Fruit fly (Drosophila melanogaster) Kc167 (cell line): ENCODE measurements around the gene Cnx14D.

Source experiments
- Myc ChIP-seq: fragments of >200 bp; optimal IDR thresholded peaks from 2 replicates; lab custom pipeline; 2017; ENCODE audit warnings: missing external identifiers
- Sin3A ChIP-seq: fragments of >200 bp; optimal IDR thresholded peaks from 2 replicates; lab custom pipeline; 2018; ENCODE audit warnings: missing external identifiers
- h ChIP-seq: fragments of >200 bp; optimal IDR thresholded peaks from 3 replicates; lab custom pipeline; 2018; ENCODE audit warnings: missing external identifiers
- insv ChIP-seq: fragments of >200 bp; optimal IDR thresholded peaks from 3 replicates; lab custom pipeline; 2018; ENCODE audit warnings: missing external identifiers
- psq ChIP-seq: fragments of >200 bp; optimal IDR thresholded peaks from 2 replicates; lab custom pipeline; 2017; ENCODE audit warnings: missing external identifiers
- ttk ChIP-seq: sonication (Bioruptor generic); optimal IDR thresholded peaks from 2 replicates; lab custom pipeline; 2017; ENCODE audit warnings: missing external identifiers

Cnx14D gene

DNA sequence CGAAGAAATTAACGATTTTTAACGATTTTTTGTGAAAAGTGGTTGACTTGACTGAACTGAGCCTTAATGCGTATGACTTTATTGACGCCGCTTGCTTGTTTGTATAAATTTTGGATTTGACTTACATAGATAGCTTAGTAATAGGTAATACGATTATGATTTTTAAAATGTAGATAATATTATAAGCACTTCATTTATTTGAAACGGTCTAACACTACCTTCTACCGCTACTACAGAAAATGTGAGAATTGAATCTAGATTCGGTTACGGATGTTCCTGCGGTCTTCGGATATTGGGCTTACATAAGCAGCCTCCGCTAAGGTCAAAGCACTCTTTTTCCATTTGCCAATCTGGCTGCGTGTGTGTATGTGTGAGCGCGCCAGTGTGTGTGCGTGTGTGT lies at the start of gene Cnx14D:
Cnx14D (minus strand) TSS at position 101 of the 400 bp plus-strand sequence.
- no peak for TF ChIP-seq insv (lab: Kevin White, UChicago)

DNA sequence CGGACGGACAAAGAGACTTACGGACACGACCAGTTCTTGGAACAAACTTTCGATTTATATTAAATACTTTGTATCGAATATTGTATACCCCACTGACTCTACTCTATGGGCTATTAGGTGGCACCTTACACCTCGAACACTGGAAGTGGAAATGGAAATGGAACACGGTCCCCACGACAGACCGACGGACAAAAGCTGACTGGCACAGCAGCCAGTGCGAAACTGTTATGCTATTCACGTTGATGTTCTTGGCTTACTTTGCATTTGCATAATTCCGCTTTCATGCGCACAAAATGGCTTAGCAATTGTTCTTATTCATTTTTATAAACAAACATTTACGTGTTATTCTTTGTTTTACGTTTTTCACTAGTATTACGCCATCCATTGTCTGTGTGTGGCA lies 48.9 kb upstream of the Cnx14D start:
- TF ChIP-seq Sin3A (lab: Kevin White, UChicago) (no peak), ttk (no peak), psq (lab: Kevin White, UChicago) (no peak), Myc (lab: Kevin White, UChicago) (no peak), h (lab: Kevin White, UChicago) (no peak), insv (lab: Kevin White, UChicago) (no peak)

DNA sequence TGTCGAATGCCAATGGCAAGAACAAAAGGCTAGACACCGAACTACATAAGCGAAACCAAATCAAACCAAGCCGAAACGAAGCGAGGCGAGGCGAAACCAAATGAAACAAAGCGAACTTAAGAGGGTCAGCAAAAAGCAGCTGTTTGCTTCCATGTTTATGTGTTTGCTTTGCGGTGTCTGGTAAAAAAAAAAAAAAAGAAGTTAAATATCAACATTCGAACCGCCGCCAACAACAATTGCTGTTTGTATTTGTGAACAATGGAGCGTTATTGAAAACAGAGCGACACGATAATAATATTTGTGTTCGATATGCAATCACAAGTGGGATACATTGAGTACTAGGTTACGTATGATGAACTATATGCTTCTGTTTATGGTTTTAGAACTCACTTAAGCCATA lies 48.4 kb upstream of the Cnx14D start:
- TF ChIP-seq ttk (no peak), insv (lab: Kevin White, UChicago) (no peak), Myc (lab: Kevin White, UChicago) (no peak), psq (lab: Kevin White, UChicago) (no peak), Sin3A (lab: Kevin White, UChicago) (no peak), h (lab: Kevin White, UChicago) (no peak)

DNA sequence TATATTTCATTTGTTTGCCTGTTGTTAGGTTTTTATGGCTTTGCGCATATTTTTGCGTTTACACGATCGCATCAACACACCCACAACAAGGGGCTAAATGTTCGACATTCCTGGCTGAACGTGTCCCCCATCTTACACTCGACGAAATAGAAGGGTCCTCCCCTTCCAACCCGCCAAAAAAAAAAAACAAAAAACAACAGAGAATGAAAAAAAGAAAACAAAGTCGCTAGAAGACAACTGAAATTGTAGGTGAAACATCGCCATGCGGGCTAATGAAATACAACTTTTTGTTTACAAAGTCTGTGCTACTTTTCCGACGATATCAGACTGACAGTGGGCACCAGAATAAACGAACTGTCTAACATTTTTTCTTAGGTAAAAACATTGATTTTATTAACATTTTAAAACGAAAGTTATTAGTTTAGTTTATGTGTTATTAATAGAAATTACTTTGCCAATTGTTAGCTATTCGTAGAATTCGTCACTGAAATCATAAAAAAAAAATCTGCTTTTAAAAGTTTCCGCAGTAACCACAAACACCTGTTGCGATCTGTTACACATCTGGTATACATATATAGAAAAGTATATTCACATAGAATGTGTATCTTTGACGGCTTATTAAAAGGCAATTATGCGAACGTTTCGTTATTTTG lies 45.5 kb upstream of the Cnx14D start:
- TF ChIP-seq ttk (no peak), psq (lab: Kevin White, UChicago) (no peak), insv (lab: Kevin White, UChicago) (no peak), Sin3A (lab: Kevin White, UChicago) (no peak), h (lab: Kevin White, UChicago) (no peak), Myc (lab: Kevin White, UChicago) (no peak)

DNA sequence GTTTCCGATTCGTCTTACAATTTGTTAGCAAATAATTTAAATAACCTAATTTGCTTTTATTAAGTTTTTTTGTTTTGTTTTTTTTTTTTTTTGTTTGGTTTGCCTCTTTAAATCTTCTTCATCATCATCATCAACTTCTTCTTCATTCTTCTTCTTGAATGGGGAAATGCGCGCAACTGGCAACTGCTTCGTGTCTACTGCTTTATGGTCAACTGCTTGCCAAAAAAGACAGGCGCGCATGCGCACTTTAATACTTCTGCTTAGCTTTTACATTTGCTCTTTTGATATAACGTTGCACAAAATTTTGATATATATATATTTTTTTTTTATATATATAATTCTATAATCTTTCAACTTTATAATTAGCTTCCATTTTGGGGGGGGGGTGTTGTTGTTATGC lies 40.2 kb upstream of the Cnx14D start:
- no peak for TF ChIP-seq insv (lab: Kevin White, UChicago)
- TF ChIP-seq h (lab: Kevin White, UChicago), result no peak
- no peak for TF ChIP-seq ttk
- no peak for TF ChIP-seq Myc (lab: Kevin White, UChicago)
- no peak for TF ChIP-seq Sin3A (lab: Kevin White, UChicago)
- no peak for TF ChIP-seq psq (lab: Kevin White, UChicago)

DNA sequence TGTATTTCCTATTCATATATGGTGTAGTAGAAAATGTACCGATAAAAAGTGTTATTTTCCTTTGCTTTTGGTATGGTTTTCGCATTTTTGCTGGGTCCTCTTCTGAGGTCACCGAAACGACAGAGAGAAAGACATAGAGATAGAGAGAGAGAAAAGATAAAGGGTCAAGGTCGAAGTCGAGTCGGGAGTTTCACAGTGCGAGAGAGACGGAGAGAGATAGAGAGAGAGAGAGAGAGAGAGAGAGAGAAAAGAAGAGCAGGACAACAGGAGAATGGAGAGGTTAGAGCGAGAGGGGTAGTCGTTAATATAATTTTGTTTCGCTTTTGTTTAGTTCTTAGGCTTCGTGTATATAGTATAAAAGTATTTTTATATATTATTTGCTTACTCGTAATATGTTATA lies 37.0 kb upstream of the Cnx14D start:
- TF ChIP-seq insv (lab: Kevin White, UChicago) (no peak), ttk (no peak), Sin3A (lab: Kevin White, UChicago) (no peak), psq (lab: Kevin White, UChicago) (no peak), Myc (lab: Kevin White, UChicago) (no peak), h (lab: Kevin White, UChicago) (no peak)

DNA sequence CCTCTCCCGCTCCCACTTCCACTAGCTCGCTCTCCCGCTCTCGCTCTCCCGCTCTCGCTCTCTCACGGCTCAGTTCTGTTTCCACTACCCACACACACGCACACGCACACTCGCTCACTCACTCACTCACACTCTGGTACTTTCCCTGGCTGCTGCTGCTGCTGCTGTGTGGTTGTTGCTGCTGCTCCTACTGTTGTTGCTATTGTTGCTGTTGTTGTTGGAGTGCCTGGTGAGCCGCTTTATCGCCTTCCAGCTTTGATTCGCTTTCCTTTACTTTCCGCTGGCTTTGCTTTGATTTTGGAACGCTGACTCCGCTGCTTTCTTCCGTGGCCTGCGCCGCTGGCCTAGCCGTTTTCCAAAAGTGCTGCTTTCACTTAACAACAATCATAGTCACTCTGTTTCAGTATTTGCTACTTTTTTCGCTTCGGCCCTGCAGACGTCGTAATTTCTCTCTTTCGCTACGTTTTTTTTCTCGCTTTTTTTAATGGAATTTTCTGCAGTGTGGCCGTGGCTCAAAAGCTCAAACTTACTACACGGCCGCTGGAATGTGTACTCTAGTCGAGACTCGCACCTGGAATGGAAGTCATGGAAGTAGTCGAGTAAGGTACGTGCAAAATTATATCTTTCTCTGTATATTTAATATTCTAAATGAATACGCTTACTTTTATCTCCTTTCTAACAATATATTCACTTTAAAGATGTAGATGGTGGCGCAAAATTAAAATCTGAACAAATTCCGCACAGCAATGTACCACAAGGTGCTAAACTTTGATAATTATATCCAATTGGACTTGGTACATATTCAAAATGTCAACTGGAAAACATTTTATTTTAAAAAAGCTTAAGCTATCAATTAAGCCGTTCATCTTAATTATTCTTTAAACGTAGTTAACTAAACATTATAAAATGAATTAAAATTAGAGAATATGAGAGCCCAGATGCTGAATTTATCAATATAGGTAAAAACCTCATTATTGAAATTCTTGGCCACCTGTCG lies 34.6 kb upstream of the Cnx14D start, which contains the start of gene Pp2B-14D:
Pp2B-14D (minus strand) TSS at position 503 of the 997 bp plus-strand sequence.
- TF ChIP-seq h (lab: Kevin White, UChicago) (no peak), ttk (no peak), Sin3A (lab: Kevin White, UChicago) (no peak), Myc (lab: Kevin White, UChicago) (no peak), psq (lab: Kevin White, UChicago) (no peak), insv (lab: Kevin White, UChicago) (no peak)

DNA sequence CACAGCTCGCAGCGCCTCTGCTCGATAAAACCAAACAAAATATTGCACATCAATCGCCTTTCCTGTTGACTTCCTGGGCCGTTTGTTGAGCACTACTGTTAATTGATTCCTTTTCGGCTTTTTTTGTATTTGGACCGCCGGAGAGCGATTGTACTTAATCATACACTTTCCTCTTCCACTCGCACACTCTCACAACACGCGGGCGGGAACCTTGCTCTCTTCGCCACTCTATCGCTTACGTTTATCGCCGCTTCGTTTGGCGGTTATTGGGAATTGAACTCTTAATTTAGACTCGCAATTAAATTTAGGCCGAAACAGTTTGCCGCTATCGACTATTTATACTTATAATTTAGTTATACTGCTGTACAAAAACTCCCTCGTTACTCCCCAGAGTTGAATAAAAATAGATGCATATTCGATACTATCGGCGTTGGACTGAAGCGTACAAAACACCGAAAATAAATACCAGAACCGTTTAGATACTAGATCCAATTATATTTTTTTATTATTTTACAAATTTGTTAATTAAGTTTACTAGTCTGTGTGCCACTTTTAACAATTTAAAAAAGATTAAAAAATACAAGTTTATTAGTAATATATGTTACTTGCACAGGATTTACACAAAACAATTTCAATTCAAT lies 28.4 kb upstream of the Cnx14D start, which contains the start of gene Arp2:
Arp2 (minus strand) TSS at position 427 of the 641 bp plus-strand sequence.
- TF ChIP-seq h (lab: Kevin White, UChicago) (no peak), ttk (no peak), psq (lab: Kevin White, UChicago) (no peak), Myc (lab: Kevin White, UChicago) (no peak), insv (lab: Kevin White, UChicago) (no peak), Sin3A (lab: Kevin White, UChicago) (no peak)

DNA sequence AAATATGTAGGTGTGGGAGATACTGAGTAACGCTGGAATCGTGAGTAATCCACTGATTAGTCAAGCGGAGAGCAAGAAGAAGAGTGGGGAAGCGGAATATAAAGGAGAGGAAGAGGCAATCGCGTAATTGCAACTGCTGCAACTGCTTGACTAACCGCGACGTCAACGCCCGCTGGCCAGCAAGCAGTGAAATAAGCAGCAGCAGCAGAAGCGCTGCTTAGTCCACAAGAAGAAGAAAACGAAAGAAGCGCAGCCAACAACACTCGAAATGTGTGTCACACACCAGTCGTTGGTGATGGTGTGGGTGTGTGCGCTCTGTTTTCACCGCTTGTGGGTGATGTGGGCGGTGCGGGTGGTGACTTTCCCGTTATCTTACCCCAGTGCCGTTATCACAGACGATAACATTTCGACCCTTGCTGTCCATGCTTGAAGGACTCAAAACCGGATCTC lies 27.8 kb upstream of the Cnx14D start:
- no peak for TF ChIP-seq ttk
- no peak for TF ChIP-seq h (lab: Kevin White, UChicago)
- no peak for TF ChIP-seq psq (lab: Kevin White, UChicago)
- no peak for TF ChIP-seq Myc (lab: Kevin White, UChicago)
- TF ChIP-seq insv (lab: Kevin White, UChicago), result no peak
- TF ChIP-seq Sin3A (lab: Kevin White, UChicago), result no peak

DNA sequence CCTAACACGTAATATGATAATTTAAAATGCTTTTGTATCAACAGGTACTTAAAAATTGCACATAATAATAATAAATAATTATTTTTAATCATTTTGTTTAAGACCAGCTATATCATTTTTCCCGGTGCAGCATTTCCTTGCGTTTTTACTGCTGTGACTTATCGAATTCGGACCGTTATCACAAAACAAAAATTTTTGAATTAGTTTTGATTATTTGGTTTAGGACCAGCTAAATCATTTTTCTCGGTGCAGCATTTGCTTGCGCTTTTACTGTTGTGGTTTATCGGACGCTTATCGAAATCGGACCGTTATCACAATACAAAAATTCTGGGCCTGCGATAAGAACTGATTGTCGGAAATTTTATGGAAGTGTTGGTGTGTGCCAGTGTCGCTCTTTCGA lies 27.4 kb upstream of the Cnx14D start:
- no peak for TF ChIP-seq h (lab: Kevin White, UChicago)
- no peak for TF ChIP-seq psq (lab: Kevin White, UChicago)
- no peak for TF ChIP-seq insv (lab: Kevin White, UChicago)
- TF ChIP-seq Sin3A (lab: Kevin White, UChicago), result no peak
- TF ChIP-seq ttk, result no peak
- TF ChIP-seq Myc (lab: Kevin White, UChicago), result no peak

DNA sequence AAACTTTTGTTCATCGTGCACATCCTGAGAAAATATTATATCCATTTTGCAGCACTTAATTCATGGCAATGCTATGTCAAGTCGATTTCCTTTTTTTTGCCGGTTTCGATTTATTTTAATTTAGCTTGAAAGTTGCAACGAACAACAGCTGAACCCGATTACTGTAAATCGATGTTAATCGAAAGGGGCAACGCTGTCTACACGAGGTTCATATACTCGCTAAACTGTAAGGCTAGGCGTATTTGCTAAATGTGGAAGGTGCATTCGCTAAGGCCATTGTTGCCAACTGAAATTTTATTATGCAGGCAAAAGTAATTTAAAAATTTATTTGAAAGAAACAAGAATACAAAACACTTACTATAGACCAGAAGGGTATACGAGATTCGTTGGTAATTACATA lies 22.2 kb upstream of the Cnx14D start, which contains the start of gene CG9902:
CG9902 (minus strand) TSS at position 131 of the 400 bp plus-strand sequence.
- TF ChIP-seq ttk, result no peak
- TF ChIP-seq insv (lab: Kevin White, UChicago), result no peak
- no peak for TF ChIP-seq Myc (lab: Kevin White, UChicago)
- TF ChIP-seq psq (lab: Kevin White, UChicago), result no peak
- no peak for TF ChIP-seq Sin3A (lab: Kevin White, UChicago)
- no peak for TF ChIP-seq h (lab: Kevin White, UChicago)
